Fruit fly (Drosophila melanogaster) whole organism, embryonic: ENCODE measurements around the gene Gr61a.

Experiments used
- Ada2b ChIP-seq: fragments of 200-800 bp; sonication (Bioruptor generic); IDR thresholded peaks from 2 replicates; pipeline ENCODE4 v1.3.6; 2022; ENCODE audit warnings: missing biosample characterization, missing genetic modification characterization
- Atf6 ChIP-seq: fragments of 200-800 bp; sonication (Bioruptor generic); IDR thresholded peaks from 2 replicates; pipeline ENCODE4 v1.3.6; 2022; ENCODE audit warnings: missing biosample characterization, missing genetic modification characterization
- B-H1 ChIP-seq: fragments of 200-800 bp; sonication (Bioruptor generic); IDR thresholded peaks from 3 replicates; pipeline ENCODE4 v1.3.6; 2022; ENCODE audit warnings: missing biosample characterization, missing genetic modification characterization
- Bteb2 ChIP-seq: fragments of 200-800 bp; sonication (Bioruptor generic); optimal IDR thresholded peaks from 2 replicates; lab custom pipeline; 2016; ENCODE audit warnings: missing biosample characterization, missing genetic modification characterization
- CG1024 ChIP-seq: fragments of 200-800 bp; sonication (Bioruptor generic); IDR thresholded peaks from 2 replicates; pipeline ENCODE4 v1.3.6; 2022; ENCODE audit warnings: missing biosample characterization, missing genetic modification characterization
- CG14860 ChIP-seq: fragments of 200-800 bp; sonication (Bioruptor generic); IDR thresholded peaks from 3 replicates; pipeline ENCODE4 v1.3.6; 2022; ENCODE audit warnings: missing biosample characterization, missing genetic modification characterization; ENCODE audit not compliant: partially characterized antibody
- CG15601 ChIP-seq: fragments of 200-800 bp; sonication (Bioruptor generic); optimal IDR thresholded peaks from 3 replicates; lab custom pipeline; 2019; ENCODE audit warnings: missing biosample characterization, mild to moderate bottlenecking, missing genetic modification characterization, moderate library complexity
- CG17829 ChIP-seq: fragments of 200-800 bp; optimal IDR thresholded peaks from 2 replicates; lab custom pipeline; 2019; ENCODE audit warnings: missing biosample characterization, mild to moderate bottlenecking, missing genetic modification characterization, moderate library complexity
- CG2889 ChIP-seq: fragments of 200-800 bp; sonication (Bioruptor generic); IDR thresholded peaks from 3 replicates; pipeline ENCODE4 v1.3.6; 2022; ENCODE audit warnings: missing biosample characterization, missing genetic modification characterization
- CG30431 ChIP-seq: fragments of 200-800 bp; sonication (Bioruptor generic); optimal IDR thresholded peaks from 2 replicates; lab custom pipeline; 2017; ENCODE audit warnings: missing biosample characterization, missing genetic modification characterization
- CG6175 ChIP-seq: fragments of 200-800 bp; sonication (Bioruptor generic); IDR thresholded peaks from 3 replicates; pipeline ENCODE4 v1.3.6; 2022; ENCODE audit warnings: missing biosample characterization, missing genetic modification characterization
- CG8089 ChIP-seq: fragments of 200-800 bp; sonication (Bioruptor generic); optimal IDR thresholded peaks from 3 replicates; lab custom pipeline; 2016; ENCODE audit warnings: missing biosample characterization, missing genetic modification characterization
- CG9437 ChIP-seq: fragments of 200-800 bp; sonication (Bioruptor generic); optimal IDR thresholded peaks from 2 replicates; lab custom pipeline; 2018; ENCODE audit warnings: missing biosample characterization, mild to moderate bottlenecking, missing genetic modification characterization
- CG9609 ChIP-seq: fragments of 200-800 bp; sonication (Bioruptor generic); optimal IDR thresholded peaks from 3 replicates; lab custom pipeline; 2016; ENCODE audit warnings: missing biosample characterization, missing genetic modification characterization
- CTCF ChIP-seq: fragments of 200-800 bp; sonication (Bioruptor generic); optimal IDR thresholded peaks from 2 replicates; lab custom pipeline; 2017; ENCODE audit warnings: missing biosample characterization, mild to moderate bottlenecking, missing genetic modification characterization, moderate library complexity
- Deaf1 ChIP-seq: fragments of 200-800 bp; optimal IDR thresholded peaks from 3 replicates; lab custom pipeline; 2019; ENCODE audit warnings: missing biosample characterization, mild to moderate bottlenecking, missing genetic modification characterization, moderate library complexity
- Doc2 ChIP-seq: fragments of 200-800 bp; sonication (Bioruptor generic); IDR thresholded peaks from 2 replicates; pipeline ENCODE4 v1.3.6; 2022; ENCODE audit warnings: missing biosample characterization, missing genetic modification characterization
- Dp ChIP-seq: fragments of 200-800 bp; sonication (Bioruptor generic); optimal IDR thresholded peaks from 2 replicates; lab custom pipeline; 2018; ENCODE audit warnings: missing biosample characterization, mild to moderate bottlenecking, missing genetic modification characterization, moderate library complexity
- Ets65A ChIP-seq: fragments of 200-800 bp; sonication (Bioruptor generic); peaks from one replicate; lab custom pipeline; 2016; ENCODE audit warnings: missing biosample characterization, missing genetic modification characterization
- Ets97D ChIP-seq: fragments of 200-800 bp; sonication (Bioruptor generic); optimal IDR thresholded peaks from 3 replicates; lab custom pipeline; 2016; ENCODE audit warnings: missing biosample characterization, missing genetic modification characterization
- Hr78 ChIP-seq, 2 experiments: fragments of 200-800 bp in 1 of 2; fragments of >200 bp in 1 of 2; sonication (Bioruptor generic) in 1 of 2; optimal IDR thresholded peaks; 2 replicates each; lab custom pipeline; 2017 to 2019; ENCODE audit warnings: missing biosample characterization in 2 of 2, missing genetic modification characterization in 2 of 2, mild to moderate bottlenecking in 1 of 2, moderate library complexity in 1 of 2
- Mes4 ChIP-seq: fragments of 200-800 bp; sonication (Bioruptor generic); optimal IDR thresholded peaks from 2 replicates; lab custom pipeline; 2016; ENCODE audit warnings: missing biosample characterization, missing genetic modification characterization
- Ptx1 ChIP-seq: fragments of 200-800 bp; sonication (Bioruptor generic); IDR thresholded peaks from 2 replicates; pipeline ENCODE4 v1.3.6; 2022; ENCODE audit warnings: missing biosample characterization, missing genetic modification characterization
- Sry-β ChIP-seq: fragments of 200-800 bp; sonication (Bioruptor generic); optimal IDR thresholded peaks from 2 replicates; lab custom pipeline; 2018; ENCODE audit warnings: missing biosample characterization, mild to moderate bottlenecking, missing genetic modification characterization, moderate library complexity
- ash1 ChIP-seq: fragments of 200-800 bp; sonication (Bioruptor generic); optimal IDR thresholded peaks from 2 replicates; lab custom pipeline; 2018; ENCODE audit warnings: missing biosample characterization, mild to moderate bottlenecking, missing genetic modification characterization
- ato ChIP-seq: fragments of 200-800 bp; sonication (Bioruptor generic); IDR thresholded peaks from 2 replicates; pipeline ENCODE4 v1.3.6; 2022; ENCODE audit warnings: missing biosample characterization, missing genetic modification characterization; ENCODE audit not compliant: partially characterized antibody
- bbx ChIP-seq: fragments of 200-800 bp; sonication (Bioruptor generic); IDR thresholded peaks from 2 replicates; pipeline ENCODE4 v1.3.6; 2022; ENCODE audit warnings: missing biosample characterization, missing genetic modification characterization; ENCODE audit not compliant: partially characterized antibody
- br ChIP-seq: fragments of >200 bp; optimal IDR thresholded peaks from 2 replicates; lab custom pipeline; 2017
- bsh ChIP-seq, 2 experiments: fragments of 200-800 bp; sonication (Bioruptor generic); optimal IDR thresholded peaks; 2 replicates each; lab custom pipeline; 2017 to 2018; ENCODE audit warnings: mild to moderate bottlenecking in 2 of 2, missing biosample characterization in 2 of 2, missing genetic modification characterization in 2 of 2, moderate library complexity in 1 of 2
- cato ChIP-seq: fragments of 200-800 bp; sonication (Bioruptor generic); optimal IDR thresholded peaks from 2 replicates; lab custom pipeline; 2016; ENCODE audit warnings: missing biosample characterization, missing genetic modification characterization, borderline replicate concordance
- chinmo ChIP-seq: fragments of 200-800 bp; sonication (Bioruptor generic); IDR thresholded peaks from 4 replicates; pipeline ENCODE4 v1.3.6; 2022; ENCODE audit warnings: missing biosample characterization, missing genetic modification characterization; ENCODE audit not compliant: partially characterized antibody
- crp ChIP-seq, 2 experiments: fragments of 200-800 bp; sonication (Bioruptor generic); optimal IDR thresholded peaks; 2 replicates in 1 of 2; 3 replicates in 1 of 2; lab custom pipeline; 2017; ENCODE audit warnings: missing biosample characterization in 2 of 2, missing genetic modification characterization in 2 of 2, mild to moderate bottlenecking in 1 of 2, moderate library complexity in 1 of 2
- dpn ChIP-seq, 2 experiments: fragments of 200-800 bp; sonication (Bioruptor generic); optimal IDR thresholded peaks; 3 replicates each; lab custom pipeline; 2016; ENCODE audit warnings: missing biosample characterization in 2 of 2, missing genetic modification characterization in 2 of 2
- gcm ChIP-seq: fragments of 200-800 bp; sonication (Bioruptor generic); optimal IDR thresholded peaks from 2 replicates; lab custom pipeline; 2019; ENCODE audit warnings: missing biosample characterization, mild to moderate bottlenecking, missing genetic modification characterization, moderate library complexity
- gsb-n ChIP-seq: fragments of 200-800 bp; sonication (Bioruptor generic); optimal IDR thresholded peaks from 3 replicates; lab custom pipeline; 2018; ENCODE audit warnings: missing biosample characterization, mild to moderate bottlenecking, missing genetic modification characterization
- hb ChIP-seq: fragments of 200-800 bp; sonication (Bioruptor generic); IDR thresholded peaks from 3 replicates; pipeline ENCODE4 v1.3.6; 2022; ENCODE audit warnings: missing biosample characterization, missing genetic modification characterization; ENCODE audit not compliant: partially characterized antibody
- jumu ChIP-seq: fragments of 200-800 bp; sonication (Bioruptor generic); optimal IDR thresholded peaks from 3 replicates; lab custom pipeline; 2016; ENCODE audit warnings: missing biosample characterization, missing genetic modification characterization
- luna ChIP-seq: fragments of 200-800 bp; sonication (Bioruptor generic); optimal IDR thresholded peaks from 2 replicates; lab custom pipeline; 2016; ENCODE audit warnings: missing biosample characterization, missing genetic modification characterization
- nom ChIP-seq: fragments of 200-800 bp; sonication (Bioruptor generic); optimal IDR thresholded peaks from 2 replicates; lab custom pipeline; 2017; ENCODE audit warnings: missing biosample characterization, missing genetic modification characterization, mild to moderate bottlenecking, moderate library complexity, missing genetic modification reagents
- odd ChIP-seq: fragments of 200-800 bp; sonication (Bioruptor generic); optimal IDR thresholded peaks from 2 replicates; lab custom pipeline; 2017; ENCODE audit warnings: missing biosample characterization, mild to moderate bottlenecking, missing genetic modification characterization
- p53 ChIP-seq: fragments of 200-800 bp; sonication (Bioruptor generic); optimal IDR thresholded peaks from 2 replicates; lab custom pipeline; 2016; ENCODE audit warnings: missing biosample characterization, missing genetic modification characterization
- pho ChIP-seq: fragments of 200-800 bp; sonication (Bioruptor generic); optimal IDR thresholded peaks from 2 replicates; lab custom pipeline; 2016; ENCODE audit warnings: missing biosample characterization, missing genetic modification characterization
- psq ChIP-seq: fragments of 200-800 bp; sonication (Bioruptor generic); optimal IDR thresholded peaks from 2 replicates; lab custom pipeline; 2017; ENCODE audit warnings: missing biosample characterization, missing genetic modification characterization
- schlank ChIP-seq: fragments of 200-800 bp; sonication (Bioruptor generic); optimal IDR thresholded peaks from 2 replicates; lab custom pipeline; 2018; ENCODE audit warnings: missing biosample characterization, mild to moderate bottlenecking, missing genetic modification characterization
- sim ChIP-seq: fragments of 200-800 bp; sonication (Bioruptor generic); IDR thresholded peaks from 2 replicates; pipeline ENCODE4 v1.3.6; 2022; ENCODE audit warnings: missing biosample characterization, missing genetic modification characterization
- sob ChIP-seq: fragments of 200-800 bp; sonication (Bioruptor generic); IDR thresholded peaks from 2 replicates; pipeline ENCODE4 v1.3.6; 2022; ENCODE audit warnings: missing biosample characterization, missing genetic modification characterization
- tna ChIP-seq: fragments of 200-800 bp; sonication (Bioruptor generic); IDR thresholded peaks from 2 replicates; pipeline ENCODE4 v1.3.6; 2022; ENCODE audit warnings: missing biosample characterization, missing genetic modification characterization; ENCODE audit not compliant: partially characterized antibody
- tx ChIP-seq: fragments of 200-800 bp; sonication (Bioruptor generic); optimal IDR thresholded peaks from 2 replicates; lab custom pipeline; 2016; ENCODE audit warnings: missing biosample characterization, missing genetic modification characterization
- vnd ChIP-seq: fragments of 200-800 bp; sonication (Bioruptor generic); IDR thresholded peaks from 3 replicates; pipeline ENCODE4 v1.3.6; 2022; ENCODE audit warnings: missing biosample characterization, missing genetic modification characterization; ENCODE audit not compliant: partially characterized antibody

Gr61a gene

DNA sequence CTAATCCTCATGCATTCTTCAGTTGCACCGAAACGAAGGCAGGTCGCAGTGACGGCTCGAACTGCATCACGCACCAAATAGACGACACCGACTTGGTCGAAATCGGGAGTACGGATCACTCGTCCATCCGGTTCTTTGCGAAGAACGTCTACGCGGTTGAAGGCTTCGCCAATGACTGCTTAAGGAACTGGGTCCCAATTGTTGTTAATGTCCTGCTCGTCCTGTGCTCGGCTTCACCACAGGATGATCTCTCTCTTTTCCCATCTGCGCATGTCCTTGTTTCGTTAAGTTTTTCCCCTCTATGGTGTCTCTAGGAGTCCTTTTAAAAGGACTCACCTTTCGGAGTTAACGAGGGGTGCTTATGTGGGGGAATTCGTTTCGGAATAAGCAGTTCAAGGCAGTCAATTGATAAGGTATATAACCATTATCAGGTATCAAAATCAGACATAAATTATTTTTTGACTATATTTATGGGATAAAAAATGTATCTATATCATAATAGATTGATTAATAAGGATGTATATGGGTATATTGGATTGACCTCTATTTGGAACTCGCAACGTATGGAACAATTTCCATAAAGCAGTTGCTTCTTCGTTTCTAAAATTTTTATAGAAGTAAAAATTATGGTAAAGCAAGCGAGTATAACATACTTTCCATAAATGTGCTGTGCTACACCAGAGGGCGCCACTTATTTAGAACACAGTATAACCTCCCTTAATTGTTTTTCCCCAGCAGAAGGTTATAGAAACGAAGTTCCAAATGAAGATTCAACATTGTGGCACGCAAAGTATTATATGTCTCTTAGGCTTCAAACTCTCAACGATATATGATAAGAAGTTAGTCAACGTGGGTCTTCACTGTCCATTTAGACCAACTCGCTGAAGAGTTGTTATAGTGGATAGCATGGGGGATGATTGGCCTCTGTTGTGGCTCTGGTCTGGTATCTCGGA lies 16.1 kb downstream of the Gr61a start, which contains the start of gene dpr20 (continued):
- TF ChIP-seq B-H1, result peak; percentile 83
- peak in 1 of 2 experiments; percentile 6 for TF ChIP-seq crp (GFP tag; optimal IDR thresholded peaks at IDR 0.05; lab: Kevin White, UChicago)
- TF ChIP-seq Hr78 (GFP tag; optimal IDR thresholded peaks at IDR 0.05; lab: Kevin White, UChicago), result no peak
- TF ChIP-seq CG2889 (GFP tag; lab: Robert Waterston, UW), result peak; percentile 79
- no peak for TF ChIP-seq odd
- TF ChIP-seq pho, result peak; percentile 71
- peak; percentile 96 for TF ChIP-seq Ets65A (GFP tag; lab: Kevin White, UChicago)
- TF ChIP-seq CG9437 (GFP tag; lab: Kevin White, UChicago), result peak; percentile 32
- peak; percentile 82 for TF ChIP-seq Atf6 (GFP tag; lab: Robert Waterston, UW)
- TF ChIP-seq sim (GFP tag; lab: Robert Waterston, UW), result peak; percentile 10; the same call in 1 of the 2 replicates
- TF ChIP-seq bsh (GFP tag; optimal IDR thresholded peaks at IDR 0.05; lab: Kevin White, UChicago), result peak; percentile 8 to 74
- TF ChIP-seq Sry-β (GFP tag; lab: Kevin White, UChicago), result no peak
- TF ChIP-seq vnd, result no peak
- TF ChIP-seq Bteb2 (GFP tag; lab: Kevin White, UChicago), result peak; percentile 56
- peak; percentile 56 for TF ChIP-seq CG30431 (GFP tag; lab: Kevin White, UChicago)
- no peak for TF ChIP-seq chinmo (GFP tag; lab: Robert Waterston, UW)
- TF ChIP-seq hb, result no peak
- TF ChIP-seq CTCF (GFP tag; lab: Kevin White, UChicago), result peak; percentile 90
- TF ChIP-seq schlank (tag; lab: Kevin White, UChicago), result peak; percentile 76
- peak; percentile 90 for TF ChIP-seq Deaf1
- no peak for TF ChIP-seq tna (GFP tag; lab: Robert Waterston, UW)
- no peak for TF ChIP-seq CG14860 (GFP tag; lab: Robert Waterston, UW)
- TF ChIP-seq Ada2b (GFP tag; lab: Robert Waterston, UW), result peak; percentile 90
- peak; percentile 64 for TF ChIP-seq jumu (GFP tag; lab: Kevin White, UChicago)
- no peak for TF ChIP-seq ato
- TF ChIP-seq dpn (GFP tag; optimal IDR thresholded peaks at IDR 0.05; lab: Kevin White, UChicago), result peak; percentile 79 to 82
- no peak for TF ChIP-seq br
- peak; percentile 7 for TF ChIP-seq CG8089
- peak; percentile 59 for TF ChIP-seq CG17829 (tag; lab: Kevin White, UChicago)
- TF ChIP-seq CG15601 (tag; lab: Kevin White, UChicago), result peak; percentile 42
- TF ChIP-seq sob (GFP tag; lab: Robert Waterston, UW), result peak; percentile 91
- TF ChIP-seq gcm (GFP tag; lab: Kevin White, UChicago), result peak; percentile 22
- TF ChIP-seq Dp (GFP tag; lab: Kevin White, UChicago), result no peak
- peak; percentile 71 for TF ChIP-seq CG9609
- TF ChIP-seq Doc2 (GFP tag; lab: Robert Waterston, UW), result no peak
- no peak for TF ChIP-seq Mes4 (GFP tag; lab: Kevin White, UChicago)
- TF ChIP-seq luna (GFP tag; lab: Kevin White, UChicago), result peak; percentile 16
- TF ChIP-seq cato (GFP tag; lab: Kevin White, UChicago), result no peak
- TF ChIP-seq ash1 (GFP tag; lab: Kevin White, UChicago), result peak; percentile 49
- TF ChIP-seq CG1024 (GFP tag; lab: Robert Waterston, UW), result peak; percentile 50
- no peak for TF ChIP-seq p53 (GFP tag; lab: Kevin White, UChicago)
- peak; percentile 92 for TF ChIP-seq Ptx1 (GFP tag; lab: Robert Waterston, UW)
- peak; percentile 59 for TF ChIP-seq nom
- TF ChIP-seq gsb-n, result peak; percentile 15
- no peak for TF ChIP-seq psq (GFP tag; lab: Kevin White, UChicago)
- peak; percentile 54 for TF ChIP-seq tx
- TF ChIP-seq bbx, result no peak
- TF ChIP-seq Ets97D, result peak; percentile 35
- TF ChIP-seq CG6175 (GFP tag; lab: Robert Waterston, UW), result peak; percentile 81
